Fruit fly (Drosophila melanogaster) ovary, adult (tissue): ENCODE results near the gene Thor.
A peak's percentile ranks its signal among the peaks of the same experiment; 100 is the strongest.

Experiments
- CG17801 ChIP-seq: fragments of 200-800 bp; optimal IDR thresholded peaks from 2 replicates; lab custom pipeline; 2019; ENCODE audit warnings: missing biosample characterization, mild to moderate bottlenecking, missing genetic modification characterization, moderate library complexity; ENCODE audit not compliant: partially characterized antibody

Thor gene

dm6 chr2L:3478034-3478880 lies at the start of gene Thor:
TSS of gene Thor (plus strand) at chr2L:3478434.
- peak; percentile 75 for TF ChIP-seq CG17801 (GFP tag; lab: Kevin White, UChicago)

dm6 chr2L:3435086-3435485 lies 43.1 kb upstream of the Thor start:
- TF ChIP-seq CG17801 (GFP tag; lab: Kevin White, UChicago), result no peak

- TF ChIP-seq CG17801 (GFP tag; lab: Kevin White, UChicago), result no peak
These were observed 41.9 kb upstream of the Thor start for dm6 chr2L:3436347-3436746.

dm6 chr2L:3437068-3437467 lies 41.2 kb upstream of the Thor start:
- TF ChIP-seq CG17801 (GFP tag; lab: Kevin White, UChicago), result no peak

- TF ChIP-seq CG17801 (GFP tag; lab: Kevin White, UChicago), result no peak
These were observed 40.2 kb upstream of the Thor start for dm6 chr2L:3438078-3438477.

- no peak for TF ChIP-seq CG17801 (GFP tag; lab: Kevin White, UChicago)
These were observed 38.7 kb upstream of the Thor start for dm6 chr2L:3439502-3439901.

dm6 chr2L:3440322-3440721 lies 37.9 kb upstream of the Thor start:
- TF ChIP-seq CG17801 (GFP tag; lab: Kevin White, UChicago), result no peak

- no peak for TF ChIP-seq CG17801 (GFP tag; lab: Kevin White, UChicago)
These were observed 37.1 kb upstream of the Thor start for dm6 chr2L:3441158-3441557.

- no peak for TF ChIP-seq CG17801 (GFP tag; lab: Kevin White, UChicago)
These were observed 36.6 kb upstream of the Thor start for dm6 chr2L:3441673-3442072.

dm6 chr2L:3444789-3445188 lies 33.4 kb upstream of the Thor start:
- TF ChIP-seq CG17801 (GFP tag; lab: Kevin White, UChicago), result no peak

- TF ChIP-seq CG17801 (GFP tag; lab: Kevin White, UChicago), result no peak
These were observed 32.6 kb upstream of the Thor start, which contains the start of gene CG2772 for dm6 chr2L:3445655-3446054. TSS of gene CG2772 (plus strand) at chr2L:3445992.

- peak; percentile 52 for TF ChIP-seq CG17801 (GFP tag; lab: Kevin White, UChicago)
These were observed 28.5 kb upstream of the Thor start, which contains the start of gene Snx1 for dm6 chr2L:3449555-3450320. TSS of gene Snx1 (plus strand) at chr2L:3449683.

dm6 chr2L:3452286-3452685 lies 25.9 kb upstream of the Thor start, which contains the start of gene CG12795:
TSS of gene CG12795 (plus strand) at chr2L:3452466.
- TF ChIP-seq CG17801 (GFP tag; lab: Kevin White, UChicago), result peak; percentile 35

- TF ChIP-seq CG17801 (GFP tag; lab: Kevin White, UChicago), result peak; percentile 55
These were observed 21.2 kb upstream of the Thor start, which contains the start of the genes Cog3 and Sec5 for dm6 chr2L:3457007-3457406. TSS of gene Cog3 (minus strand) at chr2L:3457064. TSS of gene Sec5 (plus strand) at chr2L:3457302.

dm6 chr2L:3461760-3462159 lies 16.5 kb upstream of the Thor start, which contains the start of gene CG3246:
TSS of gene CG3246 (minus strand) at chr2L:3461952.
- TF ChIP-seq CG17801 (GFP tag; lab: Kevin White, UChicago), result no peak
